Fruit fly (Drosophila melanogaster) whole organism: Measurements from ENCODE around the gene CG12069.

Experiments
- CG8478 ChIP-seq: fragments of >200 bp; optimal IDR thresholded peaks from 2 replicates; lab custom pipeline; 2018; ENCODE audit warnings: inconsistent platforms
- Dll ChIP-seq: fragments of >200 bp; optimal IDR thresholded peaks from 2 replicates; lab custom pipeline; 2017
- EcR ChIP-seq, 2 experiments: fragments of >200 bp; optimal IDR thresholded peaks; 2 replicates each; lab custom pipeline; 2017; ENCODE audit warnings: missing biosample characterization in 2 of 2, missing genetic modification characterization in 2 of 2, missing genetic modification reagents in 2 of 2
- pan ChIP-seq: fragments of >200 bp; optimal IDR thresholded peaks from 2 replicates; lab custom pipeline; 2017
- psq ChIP-seq: fragments of >200 bp; optimal IDR thresholded peaks from 2 replicates; lab custom pipeline; 2017
- usp ChIP-seq: fragments of >200 bp; optimal IDR thresholded peaks from 2 replicates; lab custom pipeline; 2017; ENCODE audit warnings: missing biosample characterization, missing genetic modification characterization, mixed read lengths

Gene CG12069

dm6 chr3R:30695398-30695797 is at the start of gene CG12069:
TSS of gene CG12069 (minus strand) at chr3R:30695498.
- TF ChIP-seq CG8478 (lab: Kevin White, UChicago), result no peak
- no peak for TF ChIP-seq EcR (GFP tag; optimal IDR thresholded peaks at IDR 0.05; lab: Kevin White, UChicago)

DNA sequence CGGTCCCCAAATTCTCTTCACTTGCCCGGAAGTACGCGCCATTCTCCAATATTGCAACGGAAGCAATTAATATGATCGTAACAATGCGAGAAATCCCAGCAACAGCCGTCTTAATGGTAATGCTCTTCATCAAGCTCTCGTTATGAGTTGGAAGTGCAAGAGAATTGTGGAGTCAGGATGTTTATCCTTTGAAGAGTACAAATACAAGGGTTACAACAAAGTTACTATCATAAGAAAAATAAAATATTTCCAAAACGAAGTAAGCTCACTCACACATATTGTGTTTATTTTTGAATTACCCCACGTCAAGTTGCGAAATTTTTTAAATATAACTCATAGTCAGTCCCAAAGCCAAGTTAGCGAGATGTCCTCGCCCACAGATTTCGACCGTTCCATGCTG is 47.3 kb upstream of the CG12069 start, which contains the start of gene CG15543:
Gene CG15543 (plus strand): TSS at position 301 of the 400 bp plus-strand sequence.
- TF ChIP-seq pan (lab: Kevin White, UChicago), result no peak
- TF ChIP-seq Dll (lab: Kevin White, UChicago), result no peak
- TF ChIP-seq CG8478 (lab: Kevin White, UChicago), result no peak
- no peak for TF ChIP-seq usp (GFP tag; lab: Kevin White, UChicago)
- TF ChIP-seq EcR (GFP tag; optimal IDR thresholded peaks at IDR 0.05; lab: Kevin White, UChicago), result no peak
- TF ChIP-seq psq (lab: Kevin White, UChicago), result no peak

dm6 chr3R:30741371-30741770 is 46.1 kb upstream of the CG12069 start:
- no peak for TF ChIP-seq EcR (GFP tag; optimal IDR thresholded peaks at IDR 0.05; lab: Kevin White, UChicago)
- no peak for TF ChIP-seq psq (lab: Kevin White, UChicago)
- TF ChIP-seq Dll (lab: Kevin White, UChicago), result no peak
- no peak for TF ChIP-seq pan (lab: Kevin White, UChicago)
- TF ChIP-seq CG8478 (lab: Kevin White, UChicago), result no peak
- no peak for TF ChIP-seq usp (GFP tag; lab: Kevin White, UChicago)

dm6 chr3R:30735047-30735446 is 39.7 kb upstream of the CG12069 start:
- TF ChIP-seq usp (GFP tag; lab: Kevin White, UChicago), result no peak
- TF ChIP-seq pan (lab: Kevin White, UChicago), result no peak

dm6 chr3R:30734576-30734975 is 39.3 kb upstream of the CG12069 start:
- no peak for TF ChIP-seq psq (lab: Kevin White, UChicago)
- no peak for TF ChIP-seq Dll (lab: Kevin White, UChicago)
- TF ChIP-seq pan (lab: Kevin White, UChicago), result no peak
- TF ChIP-seq usp (GFP tag; lab: Kevin White, UChicago), result no peak
- TF ChIP-seq EcR (GFP tag; optimal IDR thresholded peaks at IDR 0.05; lab: Kevin White, UChicago), result no peak
- no peak for TF ChIP-seq CG8478 (lab: Kevin White, UChicago)

DNA sequence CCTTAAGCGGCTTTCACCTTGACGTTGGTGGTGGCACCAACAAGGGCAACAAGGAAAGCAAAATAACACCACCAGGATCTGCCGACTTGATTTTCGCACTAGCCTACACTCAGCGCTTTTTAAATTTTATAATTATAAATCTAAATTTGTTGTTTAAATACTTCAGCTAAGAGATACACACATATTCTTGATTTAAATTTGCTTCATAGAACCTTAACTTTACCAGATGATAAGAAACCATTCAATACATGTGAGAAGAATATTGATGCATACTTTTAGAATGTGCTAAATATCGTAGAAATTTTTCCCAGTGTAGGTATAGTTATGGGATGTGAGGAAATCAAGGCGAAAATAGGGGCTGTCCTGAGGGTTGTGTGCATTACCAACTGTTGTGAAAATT is 37.8 kb upstream of the CG12069 start:
- TF ChIP-seq pan (lab: Kevin White, UChicago), result no peak
- no peak for TF ChIP-seq EcR (GFP tag; optimal IDR thresholded peaks at IDR 0.05; lab: Kevin White, UChicago)
- no peak for TF ChIP-seq usp (GFP tag; lab: Kevin White, UChicago)
- no peak for TF ChIP-seq psq (lab: Kevin White, UChicago)
- TF ChIP-seq CG8478 (lab: Kevin White, UChicago), result no peak
- no peak for TF ChIP-seq Dll (lab: Kevin White, UChicago)

- no peak for TF ChIP-seq EcR (GFP tag; optimal IDR thresholded peaks at IDR 0.05; lab: Kevin White, UChicago)
- TF ChIP-seq usp (GFP tag; lab: Kevin White, UChicago), result no peak
- no peak for TF ChIP-seq Dll (lab: Kevin White, UChicago)
- no peak for TF ChIP-seq CG8478 (lab: Kevin White, UChicago)
- no peak for TF ChIP-seq psq (lab: Kevin White, UChicago)
- TF ChIP-seq pan (lab: Kevin White, UChicago), result no peak
Observed at dm6 chr3R:30731065-30731464, 35.8 kb upstream of the CG12069 start, which contains the start of gene CG11313. TSS of gene CG11313 (minus strand) at chr3R:30731165.

dm6 chr3R:30729013-30729412 is 33.7 kb upstream of the CG12069 start:
- no peak for TF ChIP-seq CG8478 (lab: Kevin White, UChicago)
- no peak for TF ChIP-seq pan (lab: Kevin White, UChicago)
- TF ChIP-seq EcR (GFP tag; optimal IDR thresholded peaks at IDR 0.05; lab: Kevin White, UChicago), result no peak
- TF ChIP-seq Dll (lab: Kevin White, UChicago), result no peak
- TF ChIP-seq psq (lab: Kevin White, UChicago), result no peak
- TF ChIP-seq usp (GFP tag; lab: Kevin White, UChicago), result no peak

DNA sequence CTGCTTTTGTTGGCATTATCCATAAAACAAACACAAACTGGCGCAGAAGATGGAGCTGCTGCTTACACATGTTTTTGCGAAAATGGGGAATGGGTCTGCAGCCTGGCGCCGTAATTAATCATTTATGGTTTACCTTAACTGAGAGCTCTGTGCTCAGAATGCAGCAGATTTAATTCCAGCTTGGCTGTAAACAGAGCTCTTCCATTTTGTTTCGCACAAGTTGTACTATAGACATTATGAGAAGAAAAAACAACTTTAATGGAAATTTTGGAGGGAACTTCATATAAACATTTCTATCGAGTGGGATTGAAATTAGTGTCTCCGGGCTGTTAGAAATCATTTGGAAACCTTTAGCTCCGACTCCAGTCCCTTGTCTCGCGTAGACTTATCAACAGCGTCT is 30.5 kb upstream of the CG12069 start, which contains the start of gene eIF4H2:
Gene eIF4H2 (plus strand): TSS at position 301 of the 400 bp plus-strand sequence.
- TF ChIP-seq EcR (GFP tag; optimal IDR thresholded peaks at IDR 0.05; lab: Kevin White, UChicago) (no peak), CG8478 (lab: Kevin White, UChicago) (no peak), Dll (lab: Kevin White, UChicago) (no peak), psq (lab: Kevin White, UChicago) (no peak), pan (lab: Kevin White, UChicago) (no peak), usp (GFP tag; lab: Kevin White, UChicago) (no peak)

- TF ChIP-seq CG8478 (lab: Kevin White, UChicago), result no peak
- TF ChIP-seq pan (lab: Kevin White, UChicago), result no peak
- no peak for TF ChIP-seq psq (lab: Kevin White, UChicago)
- no peak for TF ChIP-seq EcR (GFP tag; optimal IDR thresholded peaks at IDR 0.05; lab: Kevin White, UChicago)
- TF ChIP-seq usp (GFP tag; lab: Kevin White, UChicago), result no peak
- no peak for TF ChIP-seq Dll (lab: Kevin White, UChicago)
Observed at dm6 chr3R:30722374-30722773, 27.1 kb upstream of the CG12069 start.

DNA sequence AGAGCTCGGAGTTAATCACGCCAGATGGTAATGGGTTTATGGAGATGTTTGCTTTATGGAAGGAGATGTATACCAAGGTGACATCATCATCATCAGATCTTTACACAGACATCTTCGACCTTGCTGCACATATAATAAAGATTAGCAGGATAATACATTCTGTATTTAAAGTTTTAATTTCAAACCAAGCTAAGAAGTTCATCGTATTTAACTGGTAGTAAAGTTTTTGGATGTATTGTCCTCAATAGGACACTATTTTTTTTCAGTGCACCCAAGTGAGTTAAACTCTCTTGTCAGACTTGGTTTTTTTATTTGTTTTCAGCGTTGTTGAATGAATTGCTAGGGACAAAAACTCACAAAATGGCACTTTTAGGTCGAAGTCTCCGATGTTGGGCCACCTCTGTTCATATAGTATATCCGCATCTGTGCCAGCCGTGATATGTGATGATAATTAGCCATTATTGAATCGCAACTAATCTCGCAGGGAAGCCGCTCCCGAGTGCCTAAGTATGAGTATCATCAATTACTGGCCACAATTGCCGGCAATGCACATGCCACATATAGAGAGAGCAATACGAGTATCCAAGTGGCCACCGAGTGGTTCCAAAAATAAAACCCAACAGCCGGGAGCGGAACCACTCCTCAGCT is 26.0 kb upstream of the CG12069 start:
- TF ChIP-seq pan (lab: Kevin White, UChicago) (no peak), EcR (GFP tag; optimal IDR thresholded peaks at IDR 0.05; lab: Kevin White, UChicago) (no peak), usp (GFP tag; lab: Kevin White, UChicago) (no peak), psq (lab: Kevin White, UChicago) (no peak), CG8478 (lab: Kevin White, UChicago) (no peak), Dll (lab: Kevin White, UChicago) (no peak)
